Fruit fly (Drosophila melanogaster) whole organism, embryonic: ENCODE results near the gene Arv1.

Experiments used
- C15 ChIP-seq: fragments of 200-800 bp; sonication (Bioruptor generic); IDR thresholded peaks from 3 replicates; pipeline ENCODE4 v1.3.6; 2022; ENCODE audit warnings: missing biosample characterization, missing genetic modification characterization
- CG12071 ChIP-seq: fragments of 200-800 bp; sonication (Bioruptor generic); optimal IDR thresholded peaks from 3 replicates; lab custom pipeline; 2018; ENCODE audit warnings: missing biosample characterization, mild to moderate bottlenecking, missing genetic modification characterization
- CG14667 ChIP-seq: fragments of 200-800 bp; sonication (Bioruptor generic); IDR thresholded peaks from 2 replicates; pipeline ENCODE4 v1.3.6; 2022; ENCODE audit warnings: missing biosample characterization, missing genetic modification characterization
- CG1529 ChIP-seq: fragments of 200-800 bp; sonication (Bioruptor generic); optimal IDR thresholded peaks from 3 replicates; lab custom pipeline; 2018; ENCODE audit warnings: missing biosample characterization, missing genetic modification characterization
- CG15479 ChIP-seq: fragments of 200-800 bp; sonication (Bioruptor generic); optimal IDR thresholded peaks from 3 replicates; lab custom pipeline; 2019; ENCODE audit warnings: missing biosample characterization, mild to moderate bottlenecking, missing genetic modification characterization, moderate library complexity
- CG1603 ChIP-seq: fragments of 200-800 bp; sonication (Bioruptor generic); optimal IDR thresholded peaks from 2 replicates; lab custom pipeline; 2019; ENCODE audit warnings: missing biosample characterization, mild to moderate bottlenecking, missing genetic modification characterization, moderate library complexity
- CG17186 ChIP-seq: fragments of 200-800 bp; sonication (Bioruptor generic); optimal IDR thresholded peaks from 3 replicates; lab custom pipeline; 2017; ENCODE audit warnings: missing biosample characterization, missing genetic modification reagents, missing genetic modification characterization
- CG7963 ChIP-seq: fragments of 200-800 bp; sonication (Bioruptor generic); IDR thresholded peaks from 3 replicates; pipeline ENCODE4 v1.3.6; 2022; ENCODE audit warnings: missing biosample characterization, missing genetic modification characterization; ENCODE audit not compliant: partially characterized antibody
- Doc2 ChIP-seq: fragments of 200-800 bp; sonication (Bioruptor generic); IDR thresholded peaks from 2 replicates; pipeline ENCODE4 v1.3.6; 2022; ENCODE audit warnings: missing biosample characterization, missing genetic modification characterization
- ERR ChIP-seq: fragments of 200-800 bp; sonication (Bioruptor generic); optimal IDR thresholded peaks from 2 replicates; lab custom pipeline; 2016; ENCODE audit warnings: missing biosample characterization, missing genetic modification characterization
- Oli ChIP-seq: fragments of 200-800 bp; sonication (Bioruptor generic); optimal IDR thresholded peaks from 2 replicates; lab custom pipeline; 2018; ENCODE audit warnings: missing biosample characterization, mild to moderate bottlenecking, missing genetic modification characterization, moderate library complexity
- vfl ChIP-seq: fragments of 200-800 bp; sonication (Bioruptor generic); optimal IDR thresholded peaks from 2 replicates; lab custom pipeline; 2016; ENCODE audit warnings: missing biosample characterization, missing genetic modification characterization

dm6 chr3L:21496865-21497634 is 32.1 kb downstream of the Arv1 start, which contains the start of gene Hr78:
- TF ChIP-seq CG7963 (GFP tag; lab: Robert Waterston, UW) (no peak), CG14667 (GFP tag; lab: Robert Waterston, UW) (no peak; the same call in 1 of the 2 replicates), CG17186 (GFP tag; lab: Kevin White, UChicago) (no peak), Oli (tag; lab: Kevin White, UChicago) (peak; percentile 87), CG1603 (tag; lab: Kevin White, UChicago) (peak; percentile 41), CG15479 (peak; percentile 32), vfl (GFP tag; lab: Kevin White, UChicago) (no peak), C15 (no peak), Doc2 (GFP tag; lab: Robert Waterston, UW) (no peak), ERR (GFP tag; lab: Kevin White, UChicago) (no peak), CG12071 (peak; percentile 18), CG1529 (GFP tag; lab: Kevin White, UChicago) (peak; percentile 57)
